Worm (Caenorhabditis elegans) whole organism, young adult: ENCODE measurements around the gene ZK1127.3.

Experiments used
- F22D6.2 ChIP-seq: sonication (generic microtip); optimal IDR thresholded peaks from 2 replicates; lab custom pipeline; 2016; ENCODE audit warnings: mild to moderate bottlenecking, missing genetic modification characterization, missing compliant biosample characterization
- F33H1.4 ChIP-seq: fragments of 200-800 bp; sonication (Bioruptor generic); IDR thresholded peaks from 2 replicates; pipeline ENCODE4 v1.3.6; 2022; ENCODE audit warnings: missing genetic modification reagents, missing genetic modification characterization, missing compliant biosample characterization
- him-1 ChIP-seq: sonication (generic microtip); optimal IDR thresholded peaks from 2 replicates; lab custom pipeline; 2016; ENCODE audit warnings: missing genotype, missing genetic modification reagents, missing genetic modification characterization, missing compliant biosample characterization
- hrde-1 ChIP-seq: sonication (generic microtip); optimal IDR thresholded peaks from 2 replicates; lab custom pipeline; 2016; ENCODE audit warnings: missing genetic modification characterization, mild to moderate bottlenecking, missing compliant biosample characterization, moderate library complexity, missing genotype, missing genetic modification reagents, borderline replicate concordance

DNA sequence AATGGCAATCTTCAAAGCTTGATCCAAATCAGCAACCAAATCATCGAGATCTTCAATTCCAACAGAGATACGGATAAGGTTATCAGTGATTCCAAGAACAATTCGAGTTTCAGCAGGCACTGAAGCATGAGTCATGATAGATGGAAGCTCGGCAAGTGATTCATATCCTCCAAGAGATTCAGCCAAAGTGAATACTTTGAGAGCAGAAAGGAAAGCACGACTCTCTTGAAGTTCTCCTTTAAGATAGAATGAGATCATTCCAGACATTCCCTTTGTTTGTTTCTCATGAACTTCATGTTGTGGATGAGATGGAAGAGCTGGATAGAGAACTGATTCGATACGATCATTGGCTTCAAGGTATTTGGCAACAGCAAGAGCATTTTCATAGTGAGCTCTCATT lies 1.2 kb downstream of the ZK1127.3 start:
- TF ChIP-seq F33H1.4 (GFP tag; lab: Robert Waterston, UW) (no peak), F22D6.2 (tag; lab: Kevin White, UChicago) (no peak), him-1 (tag; lab: Kevin White, UChicago) (peak; percentile 28), hrde-1 (tag; lab: Kevin White, UChicago) (no peak)
